Fruit fly (Drosophila melanogaster) whole organism, embryonic: Measurements from ENCODE around the gene CG6961.
A peak's percentile ranks its signal among the peaks of the same experiment; 100 is the strongest.

Experiments
- Blimp-1 ChIP-seq: fragments of 200-800 bp; sonication (Bioruptor generic); optimal IDR thresholded peaks from 3 replicates; lab custom pipeline; 2018; ENCODE audit warnings: missing biosample characterization, missing genetic modification characterization, mild to moderate bottlenecking, moderate library complexity, missing genetic modification reagents
- CG1024 ChIP-seq: fragments of 200-800 bp; sonication (Bioruptor generic); IDR thresholded peaks from 2 replicates; pipeline ENCODE4 v1.3.6; 2022; ENCODE audit warnings: missing biosample characterization, missing genetic modification characterization
- CG11247 ChIP-seq: fragments of 200-800 bp; sonication (Bioruptor generic); IDR thresholded peaks from 2 replicates; pipeline ENCODE4 v1.3.6; 2022; ENCODE audit warnings: missing biosample characterization, missing genetic modification characterization
- CG15269 ChIP-seq: fragments of 200-800 bp; sonication (Bioruptor generic); optimal IDR thresholded peaks from 2 replicates; lab custom pipeline; 2018; ENCODE audit warnings: missing biosample characterization, mild to moderate bottlenecking, missing genetic modification characterization, moderate library complexity
- CG17912 ChIP-seq: fragments of 200-800 bp; sonication (Bioruptor generic); optimal IDR thresholded peaks from 2 replicates; lab custom pipeline; 2018; ENCODE audit warnings: missing biosample characterization, mild to moderate bottlenecking, missing genetic modification characterization
- CG18011 ChIP-seq: fragments of 200-800 bp; sonication (Bioruptor generic); optimal IDR thresholded peaks from 2 replicates; lab custom pipeline; 2017; ENCODE audit warnings: missing biosample characterization, missing genetic modification characterization, mild to moderate bottlenecking, moderate library complexity, missing genotype
- CG3838 ChIP-seq: fragments of 200-800 bp; sonication (Bioruptor generic); optimal IDR thresholded peaks from 3 replicates; lab custom pipeline; 2016; ENCODE audit warnings: missing biosample characterization, missing genetic modification characterization
- CG4360 ChIP-seq: fragments of 200-800 bp; sonication (Bioruptor generic); IDR thresholded peaks from 2 replicates; pipeline ENCODE4 v1.3.6; 2022; ENCODE audit warnings: missing biosample characterization, missing genetic modification characterization
- CG9797 ChIP-seq: fragments of 200-800 bp; sonication (Bioruptor generic); optimal IDR thresholded peaks from 3 replicates; lab custom pipeline; 2018; ENCODE audit warnings: missing biosample characterization, mild to moderate bottlenecking, missing genetic modification characterization
- Dp ChIP-seq: fragments of 200-800 bp; sonication (Bioruptor generic); optimal IDR thresholded peaks from 2 replicates; lab custom pipeline; 2018; ENCODE audit warnings: missing biosample characterization, mild to moderate bottlenecking, missing genetic modification characterization, moderate library complexity
- Drgx ChIP-seq: fragments of 200-800 bp; sonication (Bioruptor generic); IDR thresholded peaks from 2 replicates; pipeline ENCODE4 v1.3.6; 2022; ENCODE audit warnings: missing biosample characterization, missing genetic modification characterization
- E2f2 ChIP-seq: fragments of 200-800 bp; sonication (Bioruptor generic); IDR thresholded peaks from 2 replicates; pipeline ENCODE4 v1.3.6; 2022; ENCODE audit warnings: missing biosample characterization, missing genetic modification characterization
- Fer3 ChIP-seq: fragments of 200-800 bp; sonication (Bioruptor generic); optimal IDR thresholded peaks from 2 replicates; lab custom pipeline; 2018; ENCODE audit warnings: missing biosample characterization, mild to moderate bottlenecking, missing genetic modification characterization, moderate library complexity
- HLHmδ ChIP-seq: fragments of 200-800 bp; sonication (Bioruptor generic); optimal IDR thresholded peaks from 2 replicates; lab custom pipeline; 2018; ENCODE audit warnings: missing biosample characterization, mild to moderate bottlenecking, missing genetic modification characterization, moderate library complexity
- Mrtf ChIP-seq: fragments of 200-800 bp; sonication (Bioruptor generic); IDR thresholded peaks from 3 replicates; pipeline ENCODE4 v1.3.6; 2022; ENCODE audit warnings: missing biosample characterization, missing genetic modification characterization
- Poxn ChIP-seq: fragments of 200-800 bp; sonication (Bioruptor generic); IDR thresholded peaks from 2 replicates; pipeline ENCODE4 v1.3.6; 2022; ENCODE audit warnings: missing biosample characterization, missing genetic modification characterization
- Side ChIP-seq: fragments of 200-800 bp; sonication (Bioruptor generic); optimal IDR thresholded peaks from 2 replicates; lab custom pipeline; 2016; ENCODE audit warnings: missing biosample characterization, missing genetic modification characterization
- chinmo ChIP-seq: fragments of 200-800 bp; sonication (Bioruptor generic); IDR thresholded peaks from 4 replicates; pipeline ENCODE4 v1.3.6; 2022; ENCODE audit warnings: missing biosample characterization, missing genetic modification characterization; ENCODE audit not compliant: partially characterized antibody
- croc ChIP-seq: fragments of 200-800 bp; sonication (Bioruptor generic); conservative IDR thresholded peaks from 3 replicates; pipeline ENCODE4 v1.3.6; 2022; ENCODE audit warnings: missing biosample characterization, missing genetic modification characterization
- crol ChIP-seq: fragments of 200-800 bp; sonication (Bioruptor generic); IDR thresholded peaks from 2 replicates; pipeline ENCODE4 v1.3.6; 2022; ENCODE audit warnings: missing biosample characterization, missing genetic modification characterization
- da ChIP-seq: fragments of 200-800 bp; sonication (Bioruptor generic); optimal IDR thresholded peaks from 2 replicates; lab custom pipeline; 2016; ENCODE audit warnings: missing biosample characterization, missing genetic modification characterization
- danr ChIP-seq: fragments of 200-800 bp; sonication (Bioruptor generic); IDR thresholded peaks from 2 replicates; pipeline ENCODE4 v1.3.6; 2022; ENCODE audit warnings: missing biosample characterization, missing genetic modification characterization
- ems ChIP-seq: fragments of 200-800 bp; sonication (Bioruptor generic); optimal IDR thresholded peaks from 3 replicates; lab custom pipeline; 2016; ENCODE audit warnings: missing biosample characterization, missing genetic modification characterization
- jigr1 ChIP-seq: fragments of 200-800 bp; sonication (Bioruptor generic); IDR thresholded peaks from 3 replicates; pipeline ENCODE4 v1.3.6; 2022; ENCODE audit warnings: missing biosample characterization, missing genetic modification characterization
- kah ChIP-seq: fragments of 200-800 bp; sonication (Bioruptor generic); optimal IDR thresholded peaks from 2 replicates; lab custom pipeline; 2018; ENCODE audit warnings: missing biosample characterization, mild to moderate bottlenecking, missing genetic modification characterization
- kni ChIP-seq: fragments of 200-800 bp; sonication (Bioruptor generic); optimal IDR thresholded peaks from 3 replicates; lab custom pipeline; 2017; ENCODE audit warnings: mild to moderate bottlenecking, missing biosample characterization, missing genetic modification reagents, missing genetic modification characterization
- lola ChIP-seq, 3 experiments: fragments of >200 bp in 2 of 3; fragments of 200-800 bp in 1 of 3; sonication (Bioruptor generic) in 1 of 3; optimal IDR thresholded peaks; 2 replicates each; lab custom pipeline; 2017 to 2019; ENCODE audit warnings: missing biosample characterization in 3 of 3, missing genetic modification characterization in 3 of 3, mild to moderate bottlenecking in 1 of 3, moderate library complexity in 1 of 3
- luna ChIP-seq: fragments of 200-800 bp; sonication (Bioruptor generic); optimal IDR thresholded peaks from 2 replicates; lab custom pipeline; 2016; ENCODE audit warnings: missing biosample characterization, missing genetic modification characterization
- p53 ChIP-seq: fragments of 200-800 bp; sonication (Bioruptor generic); optimal IDR thresholded peaks from 2 replicates; lab custom pipeline; 2016; ENCODE audit warnings: missing biosample characterization, missing genetic modification characterization
- pho ChIP-seq: fragments of 200-800 bp; sonication (Bioruptor generic); optimal IDR thresholded peaks from 2 replicates; lab custom pipeline; 2016; ENCODE audit warnings: missing biosample characterization, missing genetic modification characterization
- prd ChIP-seq, 3 experiments: fragments of >200 bp in 2 of 3; fragments of 200-800 bp in 1 of 3; sonication (Bioruptor generic) in 1 of 3; optimal IDR thresholded peaks in 2 of 3; IDR thresholded peaks in 1 of 3; 2 replicates in 2 of 3; 3 replicates in 1 of 3; pipeline versions ENCODE4 v1.3.6 to Lab custom; 2017 to 2022; ENCODE audit warnings: missing biosample characterization in 1 of 3, missing genetic modification characterization in 1 of 3
- sd ChIP-seq: fragments of 200-800 bp; sonication (Bioruptor generic); optimal IDR thresholded peaks from 3 replicates; lab custom pipeline; 2018; ENCODE audit warnings: missing biosample characterization, mild to moderate bottlenecking, missing genetic modification characterization, moderate library complexity
- tio ChIP-seq: fragments of 200-800 bp; sonication (Bioruptor generic); optimal IDR thresholded peaks from 2 replicates; lab custom pipeline; 2017; ENCODE audit warnings: missing biosample characterization, missing genetic modification characterization, inconsistent platforms
- tll ChIP-seq, 2 experiments: fragments of 200-800 bp in 1 of 2; fragments of >200 bp in 1 of 2; sonication (Bioruptor generic) in 1 of 2; optimal IDR thresholded peaks; 2 replicates each; lab custom pipeline; 2017 to 2019; ENCODE audit warnings: missing biosample characterization in 2 of 2, missing genetic modification characterization in 2 of 2, mild to moderate bottlenecking in 1 of 2, moderate library complexity in 1 of 2
- unc-4 ChIP-seq: fragments of 200-800 bp; sonication (Bioruptor generic); IDR thresholded peaks from 2 replicates; pipeline ENCODE4 v1.3.6; 2022; ENCODE audit warnings: missing biosample characterization, missing genetic modification characterization; ENCODE audit not compliant: partially characterized antibody
- unpg ChIP-seq: fragments of 200-800 bp; sonication (Bioruptor generic); optimal IDR thresholded peaks from 3 replicates; lab custom pipeline; 2018; ENCODE audit warnings: missing biosample characterization, mild to moderate bottlenecking, missing genetic modification characterization, moderate library complexity
- zen ChIP-seq: fragments of 200-800 bp; sonication (Bioruptor generic); optimal IDR thresholded peaks from 3 replicates; lab custom pipeline; 2018; ENCODE audit warnings: missing biosample characterization, mild to moderate bottlenecking, missing genetic modification characterization, moderate library complexity

The CG6961 gene

DNA sequence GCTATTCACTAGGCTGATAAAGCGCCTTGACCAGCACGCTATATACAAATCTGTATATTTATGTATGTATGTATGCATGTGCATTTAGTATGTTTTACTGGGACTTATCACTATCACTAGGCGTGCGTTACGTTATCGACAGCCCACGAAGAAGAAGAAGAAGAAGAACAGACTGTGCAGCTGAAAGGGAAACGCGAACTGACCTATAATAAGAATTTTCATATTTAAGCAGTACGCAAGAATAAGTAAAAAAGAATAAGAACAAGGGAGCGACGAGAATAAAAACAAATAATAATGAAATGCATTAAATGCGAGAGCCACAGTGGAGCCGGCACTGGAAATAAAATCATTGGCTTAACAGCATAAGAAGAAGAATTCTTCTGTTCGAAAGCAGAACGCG is 48.3 kb upstream of the CG6961 start (continued):
- TF ChIP-seq CG18011 (GFP tag; lab: Kevin White, UChicago) (no peak), tio (GFP tag; lab: Kevin White, UChicago) (no peak), pho (no peak), E2f2 (GFP tag; lab: Robert Waterston, UW) (no peak)

DNA sequence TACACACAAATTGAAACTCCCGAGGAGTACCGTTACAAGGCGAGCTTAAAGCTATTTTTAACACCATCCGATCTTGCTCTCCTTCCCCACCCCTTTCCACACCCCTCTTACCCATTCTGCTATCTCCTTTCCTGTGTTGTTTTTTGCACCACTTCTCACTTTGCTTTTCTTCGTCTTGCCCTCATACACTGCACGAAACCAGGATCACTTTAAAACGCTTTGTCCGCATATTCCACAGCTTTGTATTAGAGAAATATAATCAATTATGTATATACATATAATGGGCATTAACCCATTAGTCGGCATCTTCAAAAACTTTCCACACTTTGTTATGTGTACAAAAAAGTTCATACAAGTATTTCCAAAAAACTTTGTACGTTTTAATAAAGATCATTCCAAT is 47.5 kb upstream of the CG6961 start:
- TF ChIP-seq luna (GFP tag; lab: Kevin White, UChicago) (no peak), Drgx (GFP tag; lab: Robert Waterston, UW) (0 out of 2 replicates have a peak, but pooled peaks have one; percentile 26), jigr1 (no peak), crol (GFP tag; lab: Robert Waterston, UW) (0 out of 2 replicates have a peak, but pooled peaks have one; percentile 17), unc-4 (GFP tag; lab: Robert Waterston, UW) (no peak)

DNA sequence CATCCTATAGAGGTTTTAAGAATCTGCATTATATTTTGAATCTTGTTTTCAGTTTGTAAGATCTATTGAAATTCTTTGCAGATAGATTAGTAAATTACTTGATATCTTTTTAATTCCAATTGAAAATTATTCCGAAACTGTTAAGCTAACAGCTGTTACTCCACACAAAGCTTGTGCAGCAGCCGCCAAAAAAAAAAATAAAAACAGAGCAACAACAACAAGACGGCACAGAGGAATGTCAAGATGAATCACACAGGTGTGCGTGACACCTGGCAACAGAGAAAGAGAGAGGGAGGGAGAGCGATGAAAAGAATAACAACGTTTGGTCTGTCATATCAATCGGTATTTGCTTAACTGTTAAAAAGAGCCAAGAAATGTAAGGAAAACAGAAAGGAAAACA is 47.0 kb upstream of the CG6961 start:
- TF ChIP-seq da (GFP tag; lab: Kevin White, UChicago) (no peak), croc (GFP tag; lab: Robert Waterston, UW) (no peak), prd (optimal IDR thresholded peaks at IDR 0.05; lab: Kevin White, UChicago) (no peak), prd (GFP tag; IDR thresholded peaks at IDR 0.05; lab: Robert Waterston, UW) (no peak), CG15269 (tag; lab: Kevin White, UChicago) (no peak), chinmo (0 out of 4 replicates have a peak, but pooled peaks have one; percentile 51), CG17912 (GFP tag; lab: Kevin White, UChicago) (no peak), CG11247 (no peak), Poxn (no peak), danr (no peak), CG1024 (GFP tag; lab: Robert Waterston, UW) (no peak), Dp (GFP tag; lab: Kevin White, UChicago) (no peak), CG9797 (GFP tag; lab: Kevin White, UChicago) (no peak), HLHmδ (no peak), Side (GFP tag; lab: Kevin White, UChicago) (no peak), sd (tag; lab: Kevin White, UChicago) (peak; percentile 84), CG4360 (GFP tag; lab: Robert Waterston, UW) (peak; percentile 70), Blimp-1 (GFP tag; lab: Kevin White, UChicago) (peak; percentile 3), tll (GFP tag; optimal IDR thresholded peaks at IDR 0.05; lab: Kevin White, UChicago) (no peak), ems (GFP tag; lab: Kevin White, UChicago) (no peak), Mrtf (GFP tag; lab: Robert Waterston, UW) (no peak), jigr1 (no peak), tio (GFP tag; lab: Kevin White, UChicago) (no peak), kah (peak; percentile 23), lola (GFP tag; optimal IDR thresholded peaks at IDR 0.05; lab: Kevin White, UChicago) (no peak), unpg (GFP tag; lab: Kevin White, UChicago) (no peak), kni (GFP tag; lab: Kevin White, UChicago) (peak; percentile 23), CG3838 (GFP tag; lab: Kevin White, UChicago) (no peak), p53 (GFP tag; lab: Kevin White, UChicago) (no peak), Fer3 (tag; lab: Kevin White, UChicago) (no peak), zen (tag; lab: Kevin White, UChicago) (no peak)
- TF ChIP-seq, all 482 proteins: peak for 6
